Worm (Caenorhabditis elegans): Measurements from ENCODE around the gene srh-32.

DNA sequence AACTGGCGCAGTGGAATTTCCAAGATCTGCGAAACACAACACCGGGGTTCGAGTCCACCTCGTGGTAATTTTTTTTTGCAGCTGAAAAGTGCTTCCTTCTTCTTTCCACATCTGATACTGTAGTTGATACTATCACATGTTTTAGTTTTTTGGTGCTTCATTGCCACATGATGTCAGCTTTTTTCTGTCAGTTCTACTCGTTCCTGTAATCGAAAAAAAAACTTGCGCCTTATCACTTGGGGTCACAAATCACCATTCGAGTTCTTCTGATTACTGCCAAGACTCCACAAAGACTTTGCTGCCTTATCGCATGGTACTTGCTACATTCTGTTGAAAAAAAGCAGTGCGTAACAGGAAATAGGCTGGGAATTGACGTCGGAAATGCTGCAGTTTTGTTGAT, 20.7 kb downstream of the srh-32 start:
- TF ChIP-seq pros-1 (tag; optimal IDR thresholded peaks at IDR 0.05) (no peak), hlh-30 (tag; optimal IDR thresholded peaks at IDR 0.05; ENCODE audit: insufficient read depth) (no peak), K09A11.1 (tag; optimal IDR thresholded peaks at IDR 0.05; ENCODE audit: insufficient read depth) (no peak), sdc-2 (tag; optimal IDR thresholded peaks at IDR 0.05) (no peak), hlh-6 (tag; optimal IDR thresholded peaks at IDR 0.05) (no peak), elt-2 (tag; optimal IDR thresholded peaks at IDR 0.05) (peak; percentile 83), madf-2 (tag; optimal IDR thresholded peaks at IDR 0.05) (no peak)
